Worm (Caenorhabditis elegans) whole organism, early embryonic: Measurements from ENCODE around the gene F41E7.9.

Source experiments
- aly-1 ChIP-seq: sonication (generic microtip); optimal IDR thresholded peaks from 2 replicates; lab custom pipeline; 2016; ENCODE audit warnings: missing genetic modification characterization, missing compliant biosample characterization
- ama-1 ChIP-seq: fragments of 150-350 bp; optimal IDR thresholded peaks from 2 replicates; lab custom pipeline; 2014
- ceh-36 ChIP-seq: sonication (generic microtip); optimal IDR thresholded peaks from 2 replicates; lab custom pipeline; 2016; ENCODE audit warnings: missing genetic modification characterization, inconsistent platforms, missing compliant biosample characterization
- flt-1 ChIP-seq: fragments of 200-800 bp; sonication (Bioruptor generic); IDR thresholded peaks from 2 replicates; pipeline ENCODE4 v1.3.6; 2022; ENCODE audit warnings: missing genetic modification characterization, missing compliant biosample characterization
- hmg-4 ChIP-seq: fragments of 200-800 bp; sonication (Bioruptor generic); optimal IDR thresholded peaks from 2 replicates; lab custom pipeline; 2018; ENCODE audit warnings: mild to moderate bottlenecking, missing genetic modification characterization, missing compliant biosample characterization
- hnd-1 ChIP-seq: sonication (generic microtip); optimal IDR thresholded peaks from 2 replicates; lab custom pipeline; 2016; ENCODE audit warnings: missing genetic modification characterization, missing compliant biosample characterization
- tbx-37 ChIP-seq: fragments of 200-800 bp; sonication (Bioruptor generic); conservative IDR thresholded peaks from 2 replicates; pipeline ENCODE4 v1.3.6; 2022; ENCODE audit warnings: missing genetic modification reagents, missing genetic modification characterization, missing compliant biosample characterization

ce11 chrX:10350151-10350550, 34.3 kb upstream of the F41E7.9 start:
- TF ChIP-seq ama-1 (lab: Kevin White, UChicago) (no peak), aly-1 (tag; lab: Kevin White, UChicago) (no peak), hmg-4 (GFP tag; lab: Kevin White, UChicago) (no peak), flt-1 (GFP tag; lab: Robert Waterston, UW) (no peak), hnd-1 (tag; lab: Kevin White, UChicago) (no peak), tbx-37 (no peak), ceh-36 (no peak)
